Fruit fly (Drosophila melanogaster): Measurements from ENCODE around the gene alpha4GT1.

Gene alpha4GT1

DNA sequence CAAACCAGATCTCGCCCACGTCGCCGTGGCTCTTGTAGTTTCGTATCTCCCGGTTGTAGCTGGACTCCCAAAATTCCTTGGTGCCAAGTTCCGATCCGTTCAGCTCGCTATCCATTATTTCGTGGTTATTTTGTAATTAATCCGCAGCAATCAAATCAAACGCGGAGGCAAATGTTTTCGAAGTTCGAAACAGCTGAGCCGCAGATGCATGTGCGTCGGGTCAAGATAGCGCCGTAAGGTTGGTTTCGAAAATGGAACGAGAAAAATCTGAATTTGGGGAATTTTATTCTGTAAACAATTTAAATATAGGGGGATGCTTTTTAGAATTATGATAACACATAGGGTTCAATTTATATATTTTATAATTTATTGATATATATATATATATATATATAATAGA lies 43.9 kb downstream of the alpha4GT1 start, which contains the start of gene CG9643 (continued):
- TF ChIP-seq trem (tag; optimal IDR thresholded peaks at IDR 0.05) (peak; percentile 46), CG18262 (tag; optimal IDR thresholded peaks at IDR 0.05) (no peak), CG9797 (GFP tag; optimal IDR thresholded peaks at IDR 0.05) (peak; percentile 26), NC2α (GFP tag; optimal IDR thresholded peaks at IDR 0.05) (no peak), Sry-δ (GFP tag; optimal IDR thresholded peaks at IDR 0.05) (peak; percentile 14), CG4730 (GFP tag; IDR thresholded peaks at IDR 0.05) (no peak), Lim3 (GFP tag; IDR thresholded peaks at IDR 0.05) (no peak), Dll (GFP tag; IDR thresholded peaks at IDR 0.05; ENCODE audit: partially characterized antibody) (0 out of 4 replicates have a peak, but pooled peaks have one; percentile 43), CG8290 (GFP tag; optimal IDR thresholded peaks at IDR 0.05) (no peak), CG8290 (tag; optimal IDR thresholded peaks at IDR 0.05) (no peak), CG2889 (GFP tag; IDR thresholded peaks at IDR 0.05) (no peak), amos (GFP tag; IDR thresholded peaks at IDR 0.05; ENCODE audit: partially characterized antibody) (peak; percentile 29; the same call in 1 of the 2 replicates), unc-4 (GFP tag; IDR thresholded peaks at IDR 0.05; ENCODE audit: partially characterized antibody) (0 out of 2 replicates have a peak, but pooled peaks have one; percentile 27), pfk (GFP tag; optimal IDR thresholded peaks at IDR 0.05) (peak; percentile 98), crp (GFP tag; optimal IDR thresholded peaks at IDR 0.05) (peak; percentile 87 to 97), CG14710 (tag; optimal IDR thresholded peaks at IDR 0.05) (peak; percentile 50), CG7928 (GFP tag; optimal IDR thresholded peaks at IDR 0.05) (no peak), cato (GFP tag; optimal IDR thresholded peaks at IDR 0.05; ENCODE audit: borderline replicate concordance) (no peak), Elba2 (GFP tag; optimal IDR thresholded peaks at IDR 0.05) (no peak), Drgx (GFP tag; IDR thresholded peaks at IDR 0.05) (no peak), danr (GFP tag; IDR thresholded peaks at IDR 0.05) (no peak), vnd (GFP tag; IDR thresholded peaks at IDR 0.05; ENCODE audit: partially characterized antibody) (no peak), zen (tag; optimal IDR thresholded peaks at IDR 0.05) (peak; percentile 19), CG1024 (GFP tag; IDR thresholded peaks at IDR 0.05) (0 out of 2 replicates have a peak, but pooled peaks have one; percentile 11), YL-1 (GFP tag; optimal IDR thresholded peaks at IDR 0.05) (peak; percentile 80), CG13287 (GFP tag; IDR thresholded peaks at IDR 0.05; ENCODE audit: partially characterized antibody) (peak; percentile 44), row (GFP tag; IDR thresholded peaks at IDR 0.05) (0 out of 3 replicates have a peak, but pooled peaks have one; percentile 18), CG30020 (tag; optimal IDR thresholded peaks at IDR 0.05) (peak; percentile 96), HmgZ (tag; optimal IDR thresholded peaks at IDR 0.05) (peak; percentile 7), h (optimal IDR thresholded peaks at IDR 0.05) (no peak), CG30403 (GFP tag; optimal IDR thresholded peaks at IDR 0.05) (no peak), insv (GFP tag; optimal IDR thresholded peaks at IDR 0.05) (no peak), MESR4 (GFP tag; optimal IDR thresholded peaks at IDR 0.05) (peak; percentile 61), phol (tag; optimal IDR thresholded peaks at IDR 0.05) (peak; percentile 33), CG8924 (tag; optimal IDR thresholded peaks at IDR 0.05) (peak; percentile 44), Med (GFP tag) (peak; percentile 20), Nf-YA (GFP tag; IDR thresholded peaks at IDR 0.05) (no peak), MBD-R2 (GFP tag; IDR thresholded peaks at IDR 0.05) (peak; percentile 92), CG10267 (tag; optimal IDR thresholded peaks at IDR 0.05) (peak; percentile 39), CG17829 (tag; optimal IDR thresholded peaks at IDR 0.05) (peak; percentile 44), CG12659 (GFP tag; optimal IDR thresholded peaks at IDR 0.05) (peak; percentile 64), sisA (GFP tag; IDR thresholded peaks at IDR 0.05) (no peak), Scr (GFP tag; IDR thresholded peaks at IDR 0.05; ENCODE audit: partially characterized antibody) (peak; percentile 40; the same call in 1 of the 2 replicates), CG17186 (GFP tag; optimal IDR thresholded peaks at IDR 0.05) (peak; percentile 74), CG6254 (GFP tag; optimal IDR thresholded peaks at IDR 0.05) (no peak), aop (GFP tag; IDR thresholded peaks at IDR 0.05) (no peak), CG1603 (tag; optimal IDR thresholded peaks at IDR 0.05) (peak; percentile 100), CG9817 (tag; optimal IDR thresholded peaks at IDR 0.05) (no peak)

All from whole organism, embryonic.